Worm (Caenorhabditis elegans) whole organism, early embryonic: Measurements from ENCODE around the gene srh-271.
A peak's percentile ranks its signal among the peaks of the same experiment; 100 is the strongest.

Experiments
- aly-1 ChIP-seq: sonication (generic microtip); optimal IDR thresholded peaks from 2 replicates; lab custom pipeline; 2016; ENCODE audit warnings: missing genetic modification characterization, missing compliant biosample characterization
- ama-1 ChIP-seq: fragments of 150-350 bp; optimal IDR thresholded peaks from 2 replicates; lab custom pipeline; 2014
- tbx-37 ChIP-seq: fragments of 200-800 bp; sonication (Bioruptor generic); conservative IDR thresholded peaks from 2 replicates; pipeline ENCODE4 v1.3.6; 2022; ENCODE audit warnings: missing genetic modification reagents, missing genetic modification characterization, missing compliant biosample characterization
- tra-4 ChIP-seq: sonication (generic microtip); optimal IDR thresholded peaks from 2 replicates; lab custom pipeline; 2017; ENCODE audit warnings: missing genetic modification characterization, missing compliant biosample characterization

- peak; percentile 60; the same call in 1 of the 2 replicates for TF ChIP-seq tbx-37 (GFP tag; lab: Robert Waterston, UW)
- no peak for TF ChIP-seq tra-4 (tag; lab: Kevin White, UChicago)
- TF ChIP-seq aly-1, result no peak
- no peak for TF ChIP-seq ama-1
Observed at ce11 chrV:2603056-2603455, 18.7 kb downstream of the srh-271 start, which contains the start of gene F53E10.6.
